Fruit fly (Drosophila melanogaster) whole organism, embryonic: ENCODE results near the gene Polr1D.

ENCODE experiments used
- ATbp ChIP-seq: fragments of 200-800 bp; sonication (Bioruptor generic); optimal IDR thresholded peaks from 2 replicates; lab custom pipeline; 2017; ENCODE audit warnings: missing biosample characterization, mild to moderate bottlenecking, missing genetic modification characterization, missing genetic modification reagents
- Atf-2 ChIP-seq: fragments of 200-800 bp; sonication (Bioruptor generic); optimal IDR thresholded peaks from 2 replicates; lab custom pipeline; 2016; ENCODE audit warnings: missing biosample characterization, missing genetic modification characterization
- Atf3 ChIP-seq: fragments of 200-800 bp; sonication (Bioruptor generic); optimal IDR thresholded peaks from 3 replicates; lab custom pipeline; 2016; ENCODE audit warnings: missing biosample characterization, missing genetic modification characterization
- BtbVII ChIP-seq: fragments of 200-800 bp; sonication (Bioruptor generic); optimal IDR thresholded peaks from 3 replicates; lab custom pipeline; 2017; ENCODE audit warnings: missing biosample characterization, mild to moderate bottlenecking, missing genetic modification characterization
- CG10147 ChIP-seq: fragments of 200-800 bp; sonication (Bioruptor generic); optimal IDR thresholded peaks from 2 replicates; lab custom pipeline; 2019; ENCODE audit warnings: missing biosample characterization, mild to moderate bottlenecking, missing genetic modification characterization, moderate library complexity
- CG10274 ChIP-seq: fragments of 200-800 bp; sonication (Bioruptor generic); optimal IDR thresholded peaks from 3 replicates; lab custom pipeline; 2017; ENCODE audit warnings: missing biosample characterization, mild to moderate bottlenecking, missing genetic modification characterization
- CG10366 ChIP-seq: fragments of 200-800 bp; sonication (Bioruptor generic); IDR thresholded peaks from 2 replicates; pipeline ENCODE4 v1.3.6; 2022; ENCODE audit warnings: missing biosample characterization, missing genetic modification characterization
- CG10654 ChIP-seq: fragments of 200-800 bp; sonication (Bioruptor generic); optimal IDR thresholded peaks from 2 replicates; lab custom pipeline; 2016; ENCODE audit warnings: missing biosample characterization, missing genetic modification characterization
- CG11560 ChIP-seq: fragments of 200-800 bp; sonication (Bioruptor generic); IDR thresholded peaks from 3 replicates; pipeline ENCODE4 v1.3.6; 2022; ENCODE audit warnings: missing biosample characterization, missing genetic modification characterization
- CG13775 ChIP-seq: fragments of 200-800 bp; sonication (Bioruptor generic); optimal IDR thresholded peaks from 3 replicates; lab custom pipeline; 2017; ENCODE audit warnings: missing biosample characterization, mild to moderate bottlenecking, missing genetic modification characterization
- CG18476 ChIP-seq: fragments of 200-800 bp; sonication (Bioruptor generic); optimal IDR thresholded peaks from 2 replicates; lab custom pipeline; 2016; ENCODE audit warnings: missing biosample characterization, mild to moderate bottlenecking, missing genetic modification characterization
- CG2120 ChIP-seq: fragments of 200-800 bp; sonication (Bioruptor generic); optimal IDR thresholded peaks from 3 replicates; lab custom pipeline; 2016; ENCODE audit warnings: missing biosample characterization, missing genetic modification characterization
- CG2202 ChIP-seq: fragments of 200-800 bp; sonication (Bioruptor generic); optimal IDR thresholded peaks from 2 replicates; lab custom pipeline; 2018; ENCODE audit warnings: missing biosample characterization, mild to moderate bottlenecking, missing genetic modification characterization
- CG32767 ChIP-seq: fragments of 200-800 bp; sonication (Bioruptor generic); IDR thresholded peaks from 2 replicates; pipeline ENCODE4 v1.3.6; 2022; ENCODE audit warnings: missing biosample characterization, missing genetic modification characterization
- CG3407 ChIP-seq: fragments of 200-800 bp; sonication (Bioruptor generic); optimal IDR thresholded peaks from 2 replicates; lab custom pipeline; 2018; ENCODE audit warnings: missing biosample characterization, mild to moderate bottlenecking, missing genetic modification characterization
- CG34422 ChIP-seq: fragments of 200-800 bp; sonication (Bioruptor generic); IDR thresholded peaks from 3 replicates; pipeline ENCODE4 v1.3.6; 2022; ENCODE audit warnings: missing biosample characterization, missing genetic modification characterization
- CG3995 ChIP-seq: fragments of 200-800 bp; sonication (Bioruptor generic); optimal IDR thresholded peaks from 3 replicates; lab custom pipeline; 2016; ENCODE audit warnings: missing biosample characterization, missing genetic modification characterization
- CG4404 ChIP-seq: fragments of 200-800 bp; sonication (Bioruptor generic); IDR thresholded peaks from 2 replicates; pipeline ENCODE4 v1.3.6; 2022; ENCODE audit warnings: missing biosample characterization, missing genetic modification characterization
- CG4707 ChIP-seq: fragments of 200-800 bp; sonication (Bioruptor generic); optimal IDR thresholded peaks from 2 replicates; lab custom pipeline; 2018; ENCODE audit warnings: missing biosample characterization, mild to moderate bottlenecking, missing genetic modification characterization, moderate library complexity
- CG4820 ChIP-seq: fragments of 200-800 bp; sonication (Bioruptor generic); optimal IDR thresholded peaks from 3 replicates; lab custom pipeline; 2016; ENCODE audit warnings: missing biosample characterization, missing genetic modification characterization
- CG5245 ChIP-seq: fragments of 200-800 bp; sonication (Bioruptor generic); optimal IDR thresholded peaks from 3 replicates; lab custom pipeline; 2016; ENCODE audit warnings: missing biosample characterization, missing genetic modification characterization
- CG5953 ChIP-seq: fragments of 200-800 bp; sonication (Bioruptor generic); IDR thresholded peaks from 2 replicates; pipeline ENCODE4 v1.3.6; 2022; ENCODE audit warnings: missing biosample characterization, missing genetic modification characterization
- CG6765 ChIP-seq: fragments of 200-800 bp; sonication (Bioruptor generic); optimal IDR thresholded peaks from 3 replicates; lab custom pipeline; 2017; ENCODE audit warnings: missing biosample characterization, mild to moderate bottlenecking, missing genetic modification characterization
- CG6813 ChIP-seq: fragments of 200-800 bp; sonication (Bioruptor generic); optimal IDR thresholded peaks from 2 replicates; lab custom pipeline; 2017; ENCODE audit warnings: missing biosample characterization, missing genetic modification characterization, mild to moderate bottlenecking, moderate library complexity, missing genetic modification reagents
- D19A ChIP-seq: fragments of 200-800 bp; optimal IDR thresholded peaks from 3 replicates; lab custom pipeline; 2019; ENCODE audit warnings: missing biosample characterization, mild to moderate bottlenecking, missing genetic modification characterization, moderate library complexity
- Gsc ChIP-seq: fragments of 200-800 bp; sonication (Bioruptor generic); IDR thresholded peaks from 2 replicates; pipeline ENCODE4 v1.3.6; 2022; ENCODE audit warnings: missing biosample characterization, missing genetic modification characterization
- Pdp1 ChIP-seq, 2 experiments: fragments of 200-800 bp; sonication (Bioruptor generic); optimal IDR thresholded peaks; 3 replicates each; lab custom pipeline; 2016; ENCODE audit warnings: missing biosample characterization in 2 of 2, missing genetic modification characterization in 2 of 2, mild to moderate bottlenecking in 1 of 2, moderate library complexity in 1 of 2
- Rfx ChIP-seq: fragments of 200-800 bp; sonication (Bioruptor generic); IDR thresholded peaks from 2 replicates; pipeline ENCODE4 v1.3.6; 2022; ENCODE audit warnings: missing biosample characterization, missing genetic modification characterization
- Stat92E ChIP-seq, 3 experiments: fragments of >200 bp in 2 of 3; fragments of 200-800 bp in 1 of 3; sonication (Bioruptor generic) in 1 of 3; optimal IDR thresholded peaks; 2 replicates each; lab custom pipeline; 2017 to 2019; ENCODE audit warnings: missing biosample characterization in 3 of 3, missing genetic modification characterization in 3 of 3, mild to moderate bottlenecking in 1 of 3, moderate library complexity in 1 of 3
- Trl ChIP-seq, 3 experiments: fragments of >200 bp in 2 of 3; fragments of 200-800 bp in 1 of 3; sonication (Bioruptor generic) in 1 of 3; optimal IDR thresholded peaks; 2 replicates in 1 of 3; 3 replicates in 2 of 3; lab custom pipeline; 2016 to 2017; ENCODE audit warnings: missing biosample characterization in 1 of 3, missing genetic modification characterization in 1 of 3
- Vsx1 ChIP-seq: fragments of 200-800 bp; sonication (Bioruptor generic); optimal IDR thresholded peaks from 2 replicates; lab custom pipeline; 2017; ENCODE audit warnings: missing biosample characterization, mild to moderate bottlenecking, missing genetic modification characterization, missing genetic modification reagents
- aop ChIP-seq: fragments of 200-800 bp; sonication (Bioruptor generic); IDR thresholded peaks from 2 replicates; pipeline ENCODE4 v1.3.6; 2022; ENCODE audit warnings: missing biosample characterization, missing genetic modification characterization
- chif ChIP-seq, 2 experiments: fragments of 200-800 bp; sonication (Bioruptor generic); optimal IDR thresholded peaks; 3 replicates each; lab custom pipeline; 2016; ENCODE audit warnings: missing biosample characterization in 2 of 2, missing genetic modification characterization in 2 of 2
- ci ChIP-seq: fragments of 200-800 bp; sonication (Bioruptor generic); IDR thresholded peaks from 3 replicates; pipeline ENCODE4 v1.3.6; 2022; ENCODE audit warnings: missing biosample characterization, missing genetic modification characterization
- croc ChIP-seq: fragments of 200-800 bp; sonication (Bioruptor generic); conservative IDR thresholded peaks from 3 replicates; pipeline ENCODE4 v1.3.6; 2022; ENCODE audit warnings: missing biosample characterization, missing genetic modification characterization
- dati ChIP-seq: fragments of 200-800 bp; sonication (Bioruptor generic); IDR thresholded peaks from 2 replicates; pipeline ENCODE4 v1.3.6; 2022; ENCODE audit warnings: missing biosample characterization, missing genetic modification characterization
- dmrt11E ChIP-seq: fragments of 200-800 bp; sonication (Bioruptor generic); optimal IDR thresholded peaks from 3 replicates; lab custom pipeline; 2018; ENCODE audit warnings: missing biosample characterization, mild to moderate bottlenecking, missing genetic modification characterization, moderate library complexity
- dpn ChIP-seq, 2 experiments: fragments of 200-800 bp; sonication (Bioruptor generic); optimal IDR thresholded peaks; 3 replicates each; lab custom pipeline; 2016; ENCODE audit warnings: missing biosample characterization in 2 of 2, missing genetic modification characterization in 2 of 2
- exex ChIP-seq: fragments of 200-800 bp; sonication (Bioruptor generic); optimal IDR thresholded peaks from 4 replicates; lab custom pipeline; 2018; ENCODE audit warnings: missing biosample characterization, mild to moderate bottlenecking, missing genetic modification characterization, moderate library complexity
- gro ChIP-seq: fragments of 200-800 bp; sonication (Bioruptor generic); optimal IDR thresholded peaks from 2 replicates; lab custom pipeline; 2016; ENCODE audit warnings: missing biosample characterization, missing genetic modification characterization
- ind ChIP-seq: fragments of 200-800 bp; sonication (Bioruptor generic); optimal IDR thresholded peaks from 3 replicates; lab custom pipeline; 2016; ENCODE audit warnings: missing biosample characterization, missing genetic modification characterization
- lola ChIP-seq, 3 experiments: fragments of >200 bp in 2 of 3; fragments of 200-800 bp in 1 of 3; sonication (Bioruptor generic) in 1 of 3; optimal IDR thresholded peaks; 2 replicates each; lab custom pipeline; 2017 to 2019; ENCODE audit warnings: missing biosample characterization in 3 of 3, missing genetic modification characterization in 3 of 3, mild to moderate bottlenecking in 1 of 3, moderate library complexity in 1 of 3
- onecut ChIP-seq: fragments of 200-800 bp; sonication (Bioruptor generic); IDR thresholded peaks from 2 replicates; pipeline ENCODE4 v1.3.6; 2022; ENCODE audit warnings: missing biosample characterization, missing genetic modification characterization
- pfk ChIP-seq: fragments of 200-800 bp; sonication (Bioruptor generic); optimal IDR thresholded peaks from 2 replicates; lab custom pipeline; 2018; ENCODE audit warnings: missing biosample characterization, mild to moderate bottlenecking, missing genetic modification characterization, moderate library complexity
- pum ChIP-seq: fragments of 200-800 bp; sonication (Bioruptor generic); optimal IDR thresholded peaks from 2 replicates; lab custom pipeline; 2016; ENCODE audit warnings: missing biosample characterization, missing genetic modification characterization
- pzg ChIP-seq: fragments of 200-800 bp; sonication (Bioruptor generic); optimal IDR thresholded peaks from 3 replicates; lab custom pipeline; 2018; ENCODE audit warnings: missing biosample characterization, mild to moderate bottlenecking, missing genetic modification characterization, moderate library complexity
- sima ChIP-seq: fragments of 200-800 bp; sonication (Bioruptor generic); optimal IDR thresholded peaks from 2 replicates; lab custom pipeline; 2016; ENCODE audit warnings: missing biosample characterization, missing genetic modification characterization
- so ChIP-seq: fragments of 200-800 bp; sonication (Bioruptor generic); IDR thresholded peaks from 3 replicates; pipeline ENCODE4 v1.3.6; 2022; ENCODE audit warnings: missing biosample characterization, missing genetic modification characterization
- yki ChIP-seq: fragments of >200 bp; optimal IDR thresholded peaks from 3 replicates; lab custom pipeline; 2018

Polr1D gene

DNA sequence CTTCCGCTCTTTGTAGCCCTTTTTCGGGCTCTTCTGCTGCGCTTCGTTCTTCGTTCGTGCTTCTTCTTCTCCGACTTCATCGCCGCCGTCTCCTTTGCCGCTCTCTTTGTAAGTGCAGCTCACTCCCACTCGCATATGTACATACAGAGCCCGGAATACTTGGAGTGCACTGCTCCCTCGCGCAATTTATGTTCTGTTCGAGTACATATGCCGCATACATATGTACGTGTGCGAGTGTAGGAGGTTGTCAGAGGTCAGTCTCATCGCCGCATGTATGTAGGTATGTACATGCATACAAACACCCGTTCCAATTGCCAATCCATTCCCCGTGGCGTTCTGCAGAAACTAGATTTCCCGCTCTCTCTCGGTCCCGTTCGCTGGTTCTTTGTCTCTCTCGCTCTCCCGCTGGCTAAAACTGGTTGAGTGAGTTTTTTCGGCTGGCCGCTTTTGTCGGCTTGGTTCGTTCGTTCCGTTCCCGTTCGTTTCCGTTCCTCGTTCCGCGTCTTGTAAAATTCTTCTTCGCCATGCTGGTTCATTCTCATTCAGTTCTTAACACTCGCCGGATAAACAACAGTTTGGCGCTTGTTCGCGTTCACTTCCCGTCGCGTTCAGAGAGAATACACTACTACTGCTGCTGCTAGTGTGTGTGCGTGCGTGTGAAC lies 23.1 kb upstream of the Polr1D start (continued):
- no peak for TF ChIP-seq dpn (GFP tag; optimal IDR thresholded peaks at IDR 0.05; lab: Kevin White, UChicago)
- peak; percentile 33 for TF ChIP-seq CG2120 (GFP tag; lab: Kevin White, UChicago)
- TF ChIP-seq CG18476 (GFP tag; lab: Kevin White, UChicago), result no peak
- TF ChIP-seq dmrt11E, result peak; percentile 15
- no peak for TF ChIP-seq CG10274 (GFP tag; lab: Kevin White, UChicago)
- TF ChIP-seq pzg (GFP tag; lab: Kevin White, UChicago), result peak; percentile 6
- TF ChIP-seq Gsc, result no peak
- TF ChIP-seq CG10366 (GFP tag; lab: Robert Waterston, UW), result no peak
- TF ChIP-seq CG4820, result no peak
- TF ChIP-seq CG10147 (GFP tag; lab: Kevin White, UChicago), result peak; percentile 21
- no peak for TF ChIP-seq CG5245 (GFP tag; lab: Kevin White, UChicago)
- TF ChIP-seq CG13775 (GFP tag; lab: Kevin White, UChicago), result no peak
- 0 out of 2 replicates have a peak, but pooled peaks have one; percentile 9 for TF ChIP-seq CG5953 (GFP tag; lab: Robert Waterston, UW)
- TF ChIP-seq Vsx1 (GFP tag; lab: Kevin White, UChicago), result peak; percentile 8
- TF ChIP-seq Atf-2, result peak; percentile 8
- TF ChIP-seq BtbVII (GFP tag; lab: Kevin White, UChicago), result peak; percentile 44
- peak; percentile 100 for TF ChIP-seq pfk (GFP tag; lab: Kevin White, UChicago)
- TF ChIP-seq yki (lab: Kevin White, UChicago), result peak; percentile 52
- TF ChIP-seq D19A (tag; lab: Kevin White, UChicago), result peak; percentile 48
- TF ChIP-seq croc, result no peak
- no peak for TF ChIP-seq sima
- peak; percentile 6 for TF ChIP-seq exex (tag; lab: Kevin White, UChicago)
- TF ChIP-seq CG10654 (GFP tag; lab: Kevin White, UChicago), result no peak
- no peak for TF ChIP-seq CG3407
- TF ChIP-seq pum, result no peak
- peak; percentile 91 to 95 for TF ChIP-seq Trl (optimal IDR thresholded peaks at IDR 0.05; lab: Kevin White, UChicago)
- peak; percentile 54 for TF ChIP-seq Trl (GFP tag; optimal IDR thresholded peaks at IDR 0.05; lab: Kevin White, UChicago)
- peak; percentile 63 for TF ChIP-seq gro (GFP tag; lab: Kevin White, UChicago)
- TF ChIP-seq CG34422 (GFP tag; lab: Robert Waterston, UW), result peak; percentile 62; the same call in 2 of the 3 replicates
- peak; percentile 32; the same call in 1 of the 2 replicates for TF ChIP-seq CG32767 (GFP tag; lab: Robert Waterston, UW)
- no peak for TF ChIP-seq CG11560 (tag; lab: Robert Waterston, UW)
- 0 out of 2 replicates have a peak, but pooled peaks have one; percentile 8 for TF ChIP-seq onecut (GFP tag; lab: Robert Waterston, UW)
- peak; percentile 37; the same call in 1 of the 2 replicates for TF ChIP-seq Rfx
- peak; percentile 73 for TF ChIP-seq CG6765 (GFP tag; lab: Kevin White, UChicago)
- TF ChIP-seq CG2202 (tag; lab: Kevin White, UChicago), result peak; percentile 8
- no peak for TF ChIP-seq ind (GFP tag; lab: Kevin White, UChicago)
- no peak for TF ChIP-seq dati
- TF ChIP-seq ci, result no peak
- peak in 1 of 2 experiments; percentile 25 for TF ChIP-seq chif (GFP tag; optimal IDR thresholded peaks at IDR 0.05; lab: Kevin White, UChicago)
- peak; percentile 66; the same call in 1 of the 2 replicates for TF ChIP-seq aop (GFP tag; lab: Robert Waterston, UW)
- peak; percentile 15 for TF ChIP-seq CG4707 (GFP tag; lab: Kevin White, UChicago)
- no peak for TF ChIP-seq CG3995 (GFP tag; lab: Kevin White, UChicago)
- no peak for TF ChIP-seq ATbp (GFP tag; lab: Kevin White, UChicago)
- no peak for TF ChIP-seq Atf3 (GFP tag; lab: Kevin White, UChicago)
- TF ChIP-seq Stat92E (GFP tag; optimal IDR thresholded peaks at IDR 0.05; lab: Kevin White, UChicago), result peak in 1 of 3 experiments; percentile 80
- TF ChIP-seq so (GFP tag; lab: Robert Waterston, UW), result no peak
- no peak for TF ChIP-seq CG6813
- TF ChIP-seq Pdp1 (GFP tag; optimal IDR thresholded peaks at IDR 0.05; lab: Kevin White, UChicago), result no peak
- no peak for TF ChIP-seq lola (GFP tag; optimal IDR thresholded peaks at IDR 0.05; lab: Kevin White, UChicago)
- TF ChIP-seq CG4404 (GFP tag; lab: Robert Waterston, UW), result no peak
